Fruit fly (Drosophila melanogaster): Measurements from ENCODE around the gene opm.
A peak's percentile ranks its signal among the peaks of the same experiment; 100 is the strongest.

Gene opm

dm6 chrX:15079163-15079809 is 13.1 kb upstream of the opm start:
- TF ChIP-seq CG14711 (tag; optimal IDR thresholded peaks at IDR 0.05), result no peak
- no peak for TF ChIP-seq CG11617 (GFP tag; optimal IDR thresholded peaks at IDR 0.05)
- peak; percentile 84 for TF ChIP-seq cic (GFP tag; optimal IDR thresholded peaks at IDR 0.05)
- peak; percentile 95 for TF ChIP-seq kay (GFP tag; ENCODE audit: borderline replicate concordance)
- TF ChIP-seq cnc (optimal IDR thresholded peaks at IDR 0.05), result no peak
- peak; percentile 14 for TF ChIP-seq toe (GFP tag; optimal IDR thresholded peaks at IDR 0.05)
- peak; percentile 61 for TF ChIP-seq CG12768 (GFP tag; optimal IDR thresholded peaks at IDR 0.05)
- TF ChIP-seq pad (GFP tag; optimal IDR thresholded peaks at IDR 0.05), result no peak

- no peak for TF ChIP-seq toe (GFP tag; optimal IDR thresholded peaks at IDR 0.05)
- TF ChIP-seq bab1 (GFP tag; optimal IDR thresholded peaks at IDR 0.05), result no peak
- peak; percentile 73 for TF ChIP-seq kay (GFP tag; ENCODE audit: borderline replicate concordance)
- no peak for TF ChIP-seq CG11617 (GFP tag; optimal IDR thresholded peaks at IDR 0.05)
- no peak for TF ChIP-seq CG12768 (GFP tag; optimal IDR thresholded peaks at IDR 0.05)
- no peak for TF ChIP-seq Mnt (GFP tag; optimal IDR thresholded peaks at IDR 0.05)
- TF ChIP-seq CG7045 (GFP tag; optimal IDR thresholded peaks at IDR 0.05), result no peak
- no peak for TF ChIP-seq CG5204 (GFP tag; optimal IDR thresholded peaks at IDR 0.05)
- TF ChIP-seq CG33017 (tag; optimal IDR thresholded peaks at IDR 0.05), result no peak
- TF ChIP-seq CG7101 (tag; optimal IDR thresholded peaks at IDR 0.05), result peak; percentile 28
- TF ChIP-seq cnc (optimal IDR thresholded peaks at IDR 0.05), result no peak
- peak; percentile 79 for TF ChIP-seq cic (GFP tag; optimal IDR thresholded peaks at IDR 0.05)
- peak; percentile 14 for TF ChIP-seq CG14711 (tag; optimal IDR thresholded peaks at IDR 0.05)
- TF ChIP-seq Hr96 (GFP tag; optimal IDR thresholded peaks at IDR 0.05), result peak; percentile 8
- peak; percentile 88 for TF ChIP-seq ovo (GFP tag; optimal IDR thresholded peaks at IDR 0.05)
- TF ChIP-seq pad (GFP tag; optimal IDR thresholded peaks at IDR 0.05), result no peak
- TF ChIP-seq Clk (GFP tag; optimal IDR thresholded peaks at IDR 0.05), result no peak
- peak; percentile 56 for TF ChIP-seq Crg-1 (GFP tag; optimal IDR thresholded peaks at IDR 0.05)
- TF ChIP-seq tj (GFP tag; optimal IDR thresholded peaks at IDR 0.05), result no peak
- no peak for TF ChIP-seq CG1620 (GFP tag; optimal IDR thresholded peaks at IDR 0.05)
Measured at dm6 chrX:15078394-15078793, 12.2 kb upstream of the opm start.

- TF ChIP-seq kay (GFP tag; ENCODE audit: borderline replicate concordance), result no peak
- TF ChIP-seq CG14711 (tag; optimal IDR thresholded peaks at IDR 0.05), result no peak
- peak; percentile 40 for TF ChIP-seq Hr96 (GFP tag; optimal IDR thresholded peaks at IDR 0.05)
- peak; percentile 40 for TF ChIP-seq cic (GFP tag; optimal IDR thresholded peaks at IDR 0.05)
- TF ChIP-seq tj (GFP tag; optimal IDR thresholded peaks at IDR 0.05), result peak; percentile 45
- no peak for TF ChIP-seq ovo (GFP tag; optimal IDR thresholded peaks at IDR 0.05)
- no peak for TF ChIP-seq bab1 (GFP tag; optimal IDR thresholded peaks at IDR 0.05)
- TF ChIP-seq CG7101 (tag; optimal IDR thresholded peaks at IDR 0.05), result no peak
- TF ChIP-seq toe (GFP tag; optimal IDR thresholded peaks at IDR 0.05), result no peak
- no peak for TF ChIP-seq CG5204 (GFP tag; optimal IDR thresholded peaks at IDR 0.05)
- peak; percentile 3 for TF ChIP-seq Mnt (GFP tag; optimal IDR thresholded peaks at IDR 0.05)
- no peak for TF ChIP-seq cnc (optimal IDR thresholded peaks at IDR 0.05)
- TF ChIP-seq pad (GFP tag; optimal IDR thresholded peaks at IDR 0.05), result no peak
- TF ChIP-seq CG11617 (GFP tag; optimal IDR thresholded peaks at IDR 0.05), result no peak
- no peak for TF ChIP-seq CG7045 (GFP tag; optimal IDR thresholded peaks at IDR 0.05)
- peak; percentile 48 for TF ChIP-seq CG12768 (GFP tag; optimal IDR thresholded peaks at IDR 0.05)
- no peak for TF ChIP-seq Clk (GFP tag; optimal IDR thresholded peaks at IDR 0.05)
- no peak for TF ChIP-seq Crg-1 (GFP tag; optimal IDR thresholded peaks at IDR 0.05)
- no peak for TF ChIP-seq CG33017 (tag; optimal IDR thresholded peaks at IDR 0.05)
- TF ChIP-seq CG1620 (GFP tag; optimal IDR thresholded peaks at IDR 0.05), result no peak
Measured at dm6 chrX:15077576-15078136, 11.4 kb upstream of the opm start.

- TF ChIP-seq ovo (GFP tag; optimal IDR thresholded peaks at IDR 0.05), result no peak
- TF ChIP-seq Crg-1 (GFP tag; optimal IDR thresholded peaks at IDR 0.05), result no peak
- TF ChIP-seq Mnt (GFP tag; optimal IDR thresholded peaks at IDR 0.05), result no peak
- no peak for TF ChIP-seq CG7101 (tag; optimal IDR thresholded peaks at IDR 0.05)
- no peak for TF ChIP-seq pad (GFP tag; optimal IDR thresholded peaks at IDR 0.05)
- no peak for TF ChIP-seq Hr96 (GFP tag; optimal IDR thresholded peaks at IDR 0.05)
- TF ChIP-seq CG7045 (GFP tag; optimal IDR thresholded peaks at IDR 0.05), result no peak
- no peak for TF ChIP-seq kay (GFP tag; ENCODE audit: borderline replicate concordance)
- TF ChIP-seq CG5204 (GFP tag; optimal IDR thresholded peaks at IDR 0.05), result no peak
- TF ChIP-seq bab1 (GFP tag; optimal IDR thresholded peaks at IDR 0.05), result no peak
- TF ChIP-seq Clk (GFP tag; optimal IDR thresholded peaks at IDR 0.05), result no peak
- no peak for TF ChIP-seq cnc (optimal IDR thresholded peaks at IDR 0.05)
- no peak for TF ChIP-seq cic (GFP tag; optimal IDR thresholded peaks at IDR 0.05)
- TF ChIP-seq tj (GFP tag; optimal IDR thresholded peaks at IDR 0.05), result no peak
- TF ChIP-seq CG33017 (tag; optimal IDR thresholded peaks at IDR 0.05), result no peak
- TF ChIP-seq CG11617 (GFP tag; optimal IDR thresholded peaks at IDR 0.05), result no peak
- TF ChIP-seq CG14711 (tag; optimal IDR thresholded peaks at IDR 0.05), result no peak
- TF ChIP-seq CG12768 (GFP tag; optimal IDR thresholded peaks at IDR 0.05), result no peak
- no peak for TF ChIP-seq toe (GFP tag; optimal IDR thresholded peaks at IDR 0.05)
Measured at dm6 chrX:15076606-15077005, 10.4 kb upstream of the opm start.

- TF ChIP-seq CG11617 (GFP tag; optimal IDR thresholded peaks at IDR 0.05) (peak; percentile 56), pad (GFP tag; optimal IDR thresholded peaks at IDR 0.05) (no peak), Clk (GFP tag; optimal IDR thresholded peaks at IDR 0.05) (no peak), CG7101 (tag; optimal IDR thresholded peaks at IDR 0.05) (peak; percentile 33), bab1 (GFP tag; optimal IDR thresholded peaks at IDR 0.05) (peak; percentile 69), cic (GFP tag; optimal IDR thresholded peaks at IDR 0.05) (no peak), CG33017 (tag; optimal IDR thresholded peaks at IDR 0.05) (no peak), Mnt (GFP tag; optimal IDR thresholded peaks at IDR 0.05) (peak; percentile 79), Crg-1 (GFP tag; optimal IDR thresholded peaks at IDR 0.05) (peak; percentile 10), cnc (optimal IDR thresholded peaks at IDR 0.05) (no peak), CG5204 (GFP tag; optimal IDR thresholded peaks at IDR 0.05) (peak; percentile 44), ovo (GFP tag; optimal IDR thresholded peaks at IDR 0.05) (no peak), toe (GFP tag; optimal IDR thresholded peaks at IDR 0.05) (peak; percentile 29), CG12768 (GFP tag; optimal IDR thresholded peaks at IDR 0.05) (peak; percentile 15), Hr96 (GFP tag; optimal IDR thresholded peaks at IDR 0.05) (peak; percentile 55), CG14711 (tag; optimal IDR thresholded peaks at IDR 0.05) (peak; percentile 66), tj (GFP tag; optimal IDR thresholded peaks at IDR 0.05) (no peak), CG1620 (GFP tag; optimal IDR thresholded peaks at IDR 0.05) (peak; percentile 79), kay (GFP tag; ENCODE audit: borderline replicate concordance) (peak; percentile 78), CG7045 (GFP tag; optimal IDR thresholded peaks at IDR 0.05) (no peak)
Measured at dm6 chrX:15076038-15076575, 9.9 kb upstream of the opm start, which contains the start of gene Lsd-2. Lsd-2 (minus strand) TSS chrX:15076220.

All from whole organism, adult.